Fruit fly (Drosophila melanogaster): ENCODE measurements around the gene CG45122.

The CG45122 gene

dm6 chr3R:13091666-13092065 is 47.7 kb downstream of the CG45122 start (continued):
- TF ChIP-seq Trl (optimal IDR thresholded peaks at IDR 0.05) (no peak), Trl (GFP tag; optimal IDR thresholded peaks at IDR 0.05) (no peak), CG4360 (GFP tag; IDR thresholded peaks at IDR 0.05) (no peak), Lim3 (GFP tag; IDR thresholded peaks at IDR 0.05) (no peak), wdn (GFP tag; IDR thresholded peaks at IDR 0.05) (0 out of 2 replicates have a peak, but pooled peaks have one; percentile 14), B-H2 (GFP tag; optimal IDR thresholded peaks at IDR 0.05) (no peak), H15 (GFP tag; IDR thresholded peaks at IDR 0.05) (0 out of 3 replicates have a peak, but pooled peaks have one; percentile 41), CG32772 (GFP tag; IDR thresholded peaks at IDR 0.05) (no peak), Hmr (GFP tag; optimal IDR thresholded peaks at IDR 0.05) (peak; percentile 40), az2 (GFP tag; optimal IDR thresholded peaks at IDR 0.05) (no peak), Camta (GFP tag; optimal IDR thresholded peaks at IDR 0.05) (no peak), pum (GFP tag; optimal IDR thresholded peaks at IDR 0.05) (no peak), CG9727 (GFP tag; optimal IDR thresholded peaks at IDR 0.05) (peak; percentile 18), Hr3 (GFP tag; optimal IDR thresholded peaks at IDR 0.05) (no peak), Dfd (GFP tag; optimal IDR thresholded peaks at IDR 0.05) (no peak), vvl (GFP tag; IDR thresholded peaks at IDR 0.05) (0 out of 2 replicates have a peak, but pooled peaks have one; percentile 21), CG14710 (tag; optimal IDR thresholded peaks at IDR 0.05) (no peak), Drgx (GFP tag; IDR thresholded peaks at IDR 0.05) (no peak), dysf (GFP tag; IDR thresholded peaks at IDR 0.05) (peak; percentile 39; the same call in 1 of the 3 replicates), CG17385 (GFP tag; optimal IDR thresholded peaks at IDR 0.05) (no peak), so (GFP tag; IDR thresholded peaks at IDR 0.05) (no peak), Pdp1 (GFP tag; optimal IDR thresholded peaks at IDR 0.05) (no peak), CG18764 (GFP tag; optimal IDR thresholded peaks at IDR 0.05) (no peak), Doc3 (GFP tag; IDR thresholded peaks at IDR 0.05; ENCODE audit: partially characterized antibody) (no peak), schlank (tag; optimal IDR thresholded peaks at IDR 0.05) (no peak), vnd (GFP tag; IDR thresholded peaks at IDR 0.05; ENCODE audit: partially characterized antibody) (no peak), CG12659 (GFP tag; optimal IDR thresholded peaks at IDR 0.05) (no peak), CG4282 (GFP tag; optimal IDR thresholded peaks at IDR 0.05) (no peak), D19A (tag; optimal IDR thresholded peaks at IDR 0.05) (no peak), Dll (GFP tag; IDR thresholded peaks at IDR 0.05; ENCODE audit: partially characterized antibody) (no peak)
